Worm (Caenorhabditis elegans) whole organism, mixed stage, embryonic: ENCODE data around the gene C06E4.8.

Source experiments
- M03D4.4 ChIP-seq: sonication (generic microtip); optimal IDR thresholded peaks from 2 replicates; lab custom pipeline; 2017; ENCODE audit warnings: mild to moderate bottlenecking, missing genetic modification characterization, missing compliant biosample characterization
- bed-3 ChIP-seq: fragments of 200-800 bp; sonication (Bioruptor generic); optimal IDR thresholded peaks from 3 replicates; lab custom pipeline; 2018; ENCODE audit warnings: mild to moderate bottlenecking, missing genetic modification characterization, moderate library complexity, missing compliant biosample characterization
- blmp-1 ChIP-seq: fragments of 150-350 bp; optimal IDR thresholded peaks from 2 replicates; lab custom pipeline; 2014; ENCODE audit warnings: missing biosample characterization, missing genetic modification characterization
- ceh-39 ChIP-seq: fragments of 150-350 bp; optimal IDR thresholded peaks from 2 replicates; lab custom pipeline; 2014; ENCODE audit warnings: missing biosample characterization, missing genetic modification characterization
- ceh-83 ChIP-seq: fragments of 200-800 bp; sonication (Bioruptor generic); optimal IDR thresholded peaks from 2 replicates; lab custom pipeline; 2018; ENCODE audit warnings: mild to moderate bottlenecking, missing genetic modification characterization, missing compliant biosample characterization
- ces-1 ChIP-seq: fragments of 150-350 bp; optimal IDR thresholded peaks from 2 replicates; lab custom pipeline; 2014; ENCODE audit warnings: missing biosample characterization, missing genetic modification reagents, missing genetic modification characterization
- cnd-1 ChIP-seq: fragments of 200-800 bp; sonication (Bioruptor generic); optimal IDR thresholded peaks from 2 replicates; lab custom pipeline; 2018; ENCODE audit warnings: mild to moderate bottlenecking, missing genetic modification characterization, missing compliant biosample characterization
- drap-1 ChIP-seq: fragments of 200-800 bp; sonication (Bioruptor generic); optimal IDR thresholded peaks from 3 replicates; lab custom pipeline; 2018; ENCODE audit warnings: mild to moderate bottlenecking, missing genetic modification characterization, missing compliant biosample characterization
- elt-1 ChIP-seq: sonication (generic microtip); optimal IDR thresholded peaks from 2 replicates; lab custom pipeline; 2017; ENCODE audit warnings: missing genetic modification characterization, mild to moderate bottlenecking, missing compliant biosample characterization, antibody characterized with exemption, moderate library complexity, borderline replicate concordance; ENCODE audit not compliant: insufficient read depth
- elt-3 ChIP-seq: fragments of 150-350 bp; optimal IDR thresholded peaks from 2 replicates; lab custom pipeline; 2014; ENCODE audit warnings: missing biosample characterization, missing genetic modification characterization
- flh-1 ChIP-seq: fragments of 200-800 bp; sonication (Bioruptor generic); optimal IDR thresholded peaks from 2 replicates; lab custom pipeline; 2018; ENCODE audit warnings: mild to moderate bottlenecking, missing genetic modification characterization, moderate library complexity, missing compliant biosample characterization
- ham-2 ChIP-seq: fragments of 200-800 bp; sonication (Bioruptor generic); optimal IDR thresholded peaks from 2 replicates; lab custom pipeline; 2018; ENCODE audit warnings: mild to moderate bottlenecking, missing genetic modification characterization, missing compliant biosample characterization
- hlh-1 ChIP-seq: fragments of 150-350 bp; optimal IDR thresholded peaks from 2 replicates; lab custom pipeline; 2014; ENCODE audit warnings: missing biosample characterization, missing genetic modification reagents, missing genetic modification characterization
- lin-13 ChIP-seq: fragments of 150-350 bp; optimal IDR thresholded peaks from 2 replicates; lab custom pipeline; 2014; ENCODE audit warnings: missing biosample characterization, missing genetic modification characterization
- lin-32 ChIP-seq: fragments of 200-800 bp; sonication (Bioruptor generic); optimal IDR thresholded peaks from 2 replicates; lab custom pipeline; 2018; ENCODE audit warnings: mild to moderate bottlenecking, missing genetic modification characterization, missing compliant biosample characterization
- lsy-2 ChIP-seq: fragments of 150-350 bp; optimal IDR thresholded peaks from 2 replicates; lab custom pipeline; 2014; ENCODE audit warnings: missing biosample characterization, missing genetic modification characterization
- mab-5 ChIP-seq: fragments of 150-350 bp; optimal IDR thresholded peaks from 2 replicates; lab custom pipeline; 2014; ENCODE audit warnings: missing biosample characterization, missing genetic modification characterization
- mep-1 ChIP-seq: fragments of 150-350 bp; optimal IDR thresholded peaks from 2 replicates; lab custom pipeline; 2017; ENCODE audit warnings: missing biosample characterization, missing genetic modification reagents, missing genetic modification characterization, inconsistent platforms
- mls-2 ChIP-seq: sonication (generic microtip); optimal IDR thresholded peaks from 2 replicates; lab custom pipeline; 2016; ENCODE audit warnings: mild to moderate bottlenecking, missing genetic modification characterization, moderate library complexity, missing compliant biosample characterization
- nhr-2 ChIP-seq: fragments of 150-350 bp; optimal IDR thresholded peaks from 2 replicates; lab custom pipeline; 2014; ENCODE audit warnings: missing biosample characterization, missing genetic modification characterization
- nhr-237 ChIP-seq: fragments of 150-350 bp; optimal IDR thresholded peaks from 2 replicates; lab custom pipeline; 2014; ENCODE audit warnings: missing biosample characterization, missing genetic modification characterization
- nhr-76 ChIP-seq: sonication (generic microtip); optimal IDR thresholded peaks from 2 replicates; lab custom pipeline; 2017; ENCODE audit warnings: missing biosample characterization, missing genetic modification characterization
- pha-4 ChIP-seq: fragments of 150-350 bp; optimal IDR thresholded peaks from 2 replicates; lab custom pipeline; 2018; ENCODE audit warnings: missing biosample characterization, missing genetic modification reagents, missing genetic modification characterization
- sem-2 ChIP-seq: fragments of 200-800 bp; sonication (Bioruptor generic); optimal IDR thresholded peaks from 2 replicates; lab custom pipeline; 2018; ENCODE audit warnings: mild to moderate bottlenecking, missing genetic modification characterization, missing compliant biosample characterization
- snpc-4 ChIP-seq: fragments of 150-350 bp; optimal IDR thresholded peaks from 2 replicates; lab custom pipeline; 2014; ENCODE audit warnings: missing biosample characterization, missing genetic modification characterization
- sptf-1 ChIP-seq: sonication (generic microtip); optimal IDR thresholded peaks from 2 replicates; lab custom pipeline; 2017; ENCODE audit warnings: mild to moderate bottlenecking, missing genetic modification characterization, moderate library complexity, missing compliant biosample characterization
- unc-120 ChIP-seq: sonication (generic microtip); optimal IDR thresholded peaks from 2 replicates; lab custom pipeline; 2017; ENCODE audit warnings: missing genetic modification characterization, missing compliant biosample characterization; ENCODE audit not compliant: poor library complexity, severe bottlenecking
- unc-39 ChIP-seq: fragments of 150-350 bp; optimal IDR thresholded peaks from 2 replicates; lab custom pipeline; 2014; ENCODE audit warnings: missing biosample characterization, missing genetic modification characterization
- unc-62 ChIP-seq: fragments of 150-350 bp; optimal IDR thresholded peaks from 2 replicates; lab custom pipeline; 2014; ENCODE audit warnings: missing biosample characterization, missing genetic modification reagents, missing genetic modification characterization
- zip-8 ChIP-seq: fragments of 150-350 bp; optimal IDR thresholded peaks from 2 replicates; lab custom pipeline; 2014; ENCODE audit warnings: missing biosample characterization, missing genetic modification characterization
- ztf-11 ChIP-seq: fragments of 150-350 bp; optimal IDR thresholded peaks from 2 replicates; lab custom pipeline; 2014; ENCODE audit warnings: missing biosample characterization, missing genetic modification characterization

Gene C06E4.8

DNA sequence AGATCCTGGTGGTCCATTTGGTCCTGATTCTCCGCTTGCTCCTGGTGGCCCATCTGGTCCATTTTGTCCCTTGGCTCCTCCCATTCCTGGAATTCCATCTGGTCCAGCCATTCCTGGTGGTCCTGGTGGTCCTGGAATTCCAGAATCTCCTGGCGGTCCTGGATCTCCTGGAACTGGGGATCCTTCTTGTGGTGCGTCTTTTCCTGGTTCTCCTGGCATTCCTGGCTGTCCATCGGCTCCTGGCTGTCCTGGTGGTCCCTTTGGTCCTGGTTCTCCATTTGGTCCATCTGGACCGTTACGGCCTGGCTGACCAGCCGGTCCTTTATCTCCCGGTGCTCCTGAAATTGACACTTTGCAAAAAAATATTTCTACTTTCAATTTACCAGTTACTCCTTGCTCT lies 40.1 kb downstream of the C06E4.8 start:
- no peak for TF ChIP-seq zip-8 (tag; lab: Kevin White, UChicago)
- no peak for TF ChIP-seq mep-1 (tag; lab: Kevin White, UChicago)
- no peak for TF ChIP-seq hlh-1 (tag; lab: Kevin White, UChicago)
- no peak for TF ChIP-seq nhr-237
- TF ChIP-seq nhr-76 (tag; lab: Kevin White, UChicago), result no peak
- no peak for TF ChIP-seq sem-2 (GFP tag; lab: Kevin White, UChicago)
- TF ChIP-seq elt-3 (tag; lab: Kevin White, UChicago), result no peak
- TF ChIP-seq M03D4.4, result no peak
- no peak for TF ChIP-seq snpc-4 (tag; lab: Kevin White, UChicago)
- TF ChIP-seq sptf-1 (tag; lab: Kevin White, UChicago), result no peak
- no peak for TF ChIP-seq lin-13
- no peak for TF ChIP-seq unc-39
- no peak for TF ChIP-seq ces-1
- no peak for TF ChIP-seq blmp-1 (tag; lab: Kevin White, UChicago)
- TF ChIP-seq lin-32 (GFP tag; lab: Kevin White, UChicago), result no peak
- TF ChIP-seq pha-4 (tag; lab: Kevin White, UChicago), result no peak
- no peak for TF ChIP-seq lsy-2 (tag; lab: Kevin White, UChicago)
- TF ChIP-seq, all 35 proteins: peak for 0

DNA sequence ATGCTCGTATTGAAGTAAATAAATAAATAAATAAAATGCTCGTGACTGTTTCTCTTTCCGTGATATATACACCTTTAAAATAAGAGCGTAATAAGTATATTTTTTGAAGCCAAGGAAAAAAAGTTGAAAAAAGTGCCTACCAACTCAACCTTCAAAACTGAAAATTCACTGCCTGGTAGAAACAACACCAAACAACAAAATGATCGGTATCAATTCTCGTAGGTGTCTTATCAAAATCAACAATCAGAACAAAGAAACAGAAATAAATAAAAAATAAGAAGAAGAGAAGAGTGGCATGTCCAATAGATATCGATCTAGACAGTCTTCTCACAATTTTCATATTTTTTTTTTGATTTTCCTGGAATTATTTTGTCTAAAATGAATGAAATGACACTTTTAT lies 41.8 kb downstream of the C06E4.8 start, which contains the start of gene afmd-1:
TSS of gene afmd-1 (plus strand) at position 316 of the 400 bp plus-strand sequence.
- TF ChIP-seq nhr-2 (tag; lab: Kevin White, UChicago), result no peak
- no peak for TF ChIP-seq elt-1 (tag; lab: Kevin White, UChicago)
- TF ChIP-seq lsy-2 (tag; lab: Kevin White, UChicago), result no peak

DNA sequence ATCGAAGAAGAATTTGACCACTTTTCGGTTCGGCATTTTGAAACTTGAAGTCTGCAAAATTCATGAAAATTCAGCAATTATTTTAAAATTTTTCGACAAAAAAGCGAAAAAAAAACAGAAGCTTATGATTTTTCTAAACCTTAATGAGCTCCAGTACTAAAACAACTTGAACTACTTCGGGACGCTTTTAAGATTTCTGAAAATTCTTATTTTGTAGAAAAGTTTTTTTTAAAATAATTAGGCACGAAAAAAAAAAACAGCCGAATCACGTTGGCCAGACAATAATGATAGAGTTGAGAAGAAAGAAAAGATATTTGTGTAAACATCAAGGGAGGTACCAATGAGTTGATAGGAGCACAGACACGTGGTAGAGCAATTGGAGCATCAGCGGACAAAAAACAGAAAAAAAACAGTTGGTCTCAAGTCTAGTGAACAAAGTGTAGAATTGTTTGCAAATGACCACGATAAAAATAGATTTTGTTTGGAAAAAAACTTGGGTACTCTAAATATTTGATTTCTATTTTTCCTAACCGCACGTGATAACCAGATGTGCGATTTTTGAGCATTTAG lies 43.4 kb downstream of the C06E4.8 start, which contains the start of gene gstk-2:
TSS of gene gstk-2 (minus strand) at position 51 of the 570 bp plus-strand sequence.
- TF ChIP-seq flh-1, result no peak
- peak; percentile 35 for TF ChIP-seq hlh-1 (tag; lab: Kevin White, UChicago)

ce11 chrIV:7240564-7240963 lies 45.1 kb downstream of the C06E4.8 start:
- no peak for TF ChIP-seq bed-3
- no peak for TF ChIP-seq ztf-11 (tag; lab: Kevin White, UChicago)
- TF ChIP-seq zip-8 (tag; lab: Kevin White, UChicago), result no peak
- TF ChIP-seq ceh-83, result peak; percentile 36
- no peak for TF ChIP-seq nhr-237
- no peak for TF ChIP-seq elt-3 (tag; lab: Kevin White, UChicago)
- TF ChIP-seq elt-1 (tag; lab: Kevin White, UChicago), result no peak

DNA sequence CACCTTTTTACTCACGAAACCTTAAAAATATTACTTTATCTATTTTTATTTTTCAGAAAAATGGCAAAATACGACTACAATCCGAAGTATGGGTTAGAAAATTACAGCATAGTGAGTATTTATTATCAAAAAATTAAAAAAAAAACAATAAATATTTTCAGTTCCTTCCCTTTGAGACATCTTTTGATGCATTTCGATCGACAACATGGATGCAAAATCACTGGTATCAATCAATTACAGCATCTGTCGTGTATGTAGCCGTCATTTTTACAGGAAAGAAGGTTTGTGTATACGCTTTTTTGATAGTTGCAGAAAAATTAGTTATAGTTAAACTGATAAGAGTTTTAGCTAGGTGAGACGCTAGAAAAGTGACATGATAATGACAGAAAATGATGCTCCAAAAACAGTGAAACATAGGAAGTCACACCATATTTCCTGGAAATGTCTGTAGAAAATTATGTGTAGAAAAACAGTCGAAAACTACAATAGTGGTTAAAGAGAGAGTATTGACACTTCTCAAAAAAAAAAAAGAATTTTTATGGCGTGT lies 47.9 kb downstream of the C06E4.8 start, which contains the start of gene elo-3:
TSS of gene elo-3 (plus strand) at position 51 of the 547 bp plus-strand sequence.
- TF ChIP-seq blmp-1 (tag; lab: Kevin White, UChicago) (no peak), lin-32 (GFP tag; lab: Kevin White, UChicago) (no peak), elt-3 (tag; lab: Kevin White, UChicago) (no peak), mab-5 (tag; lab: Kevin White, UChicago) (no peak)

- peak; percentile 86 for TF ChIP-seq zip-8 (tag; lab: Kevin White, UChicago)
- no peak for TF ChIP-seq mab-5 (tag; lab: Kevin White, UChicago)
- no peak for TF ChIP-seq lin-13
Measured at ce11 chrIV:7236248-7236772, 49.4 kb downstream of the C06E4.8 start.

DNA sequence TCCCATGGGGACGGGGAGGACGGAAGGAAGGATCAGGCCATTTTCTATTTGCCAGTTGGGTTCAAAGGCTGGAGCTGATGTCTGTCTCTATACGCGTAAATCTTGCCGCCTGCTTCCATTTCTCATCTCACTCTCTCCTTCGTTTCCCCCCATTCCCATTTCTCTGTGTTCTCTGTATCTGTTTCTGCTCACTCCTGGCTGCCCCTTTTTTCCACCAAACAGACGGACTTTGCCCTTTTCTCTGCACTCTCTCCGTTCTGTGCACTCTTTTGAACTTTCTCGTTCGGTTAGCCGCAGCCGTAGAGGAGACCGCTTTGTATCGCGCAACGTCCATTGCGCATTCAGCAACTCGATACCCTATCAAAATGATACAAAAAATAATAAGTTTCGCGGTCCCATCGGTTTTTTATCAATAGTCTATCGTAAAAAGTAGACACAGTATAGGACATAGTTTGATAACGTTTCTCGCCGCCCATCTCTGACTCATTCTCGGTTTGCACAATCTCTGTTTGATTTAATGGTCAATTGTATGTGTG lies 50.2 kb downstream of the C06E4.8 start:
- TF ChIP-seq ztf-11 (tag; lab: Kevin White, UChicago), result peak; percentile 5
- peak; percentile 33 for TF ChIP-seq M03D4.4
- peak; percentile 64 for TF ChIP-seq unc-62 (GFP tag; lab: Kevin White, UChicago)
- TF ChIP-seq ham-2 (GFP tag; lab: Kevin White, UChicago), result peak; percentile 92
- TF ChIP-seq snpc-4 (tag; lab: Kevin White, UChicago), result no peak
- peak; percentile 96 for TF ChIP-seq nhr-2 (tag; lab: Kevin White, UChicago)
- peak; percentile 14 for TF ChIP-seq lsy-2 (tag; lab: Kevin White, UChicago)
- peak; percentile 40 for TF ChIP-seq mls-2 (tag; lab: Kevin White, UChicago)
- TF ChIP-seq mab-5 (tag; lab: Kevin White, UChicago), result no peak
- no peak for TF ChIP-seq pha-4 (tag; lab: Kevin White, UChicago)
- TF ChIP-seq cnd-1, result peak; percentile 57
- TF ChIP-seq drap-1 (GFP tag; lab: Kevin White, UChicago), result peak; percentile 18
- TF ChIP-seq ceh-39 (tag; lab: Kevin White, UChicago), result no peak
- peak; percentile 83 for TF ChIP-seq unc-120 (tag; lab: Kevin White, UChicago)
- TF ChIP-seq hlh-1 (tag; lab: Kevin White, UChicago), result peak; percentile 58
- peak; percentile 50 for TF ChIP-seq nhr-237
- peak; percentile 3 for TF ChIP-seq zip-8 (tag; lab: Kevin White, UChicago)
- peak; percentile 7 for TF ChIP-seq lin-32 (GFP tag; lab: Kevin White, UChicago)
- TF ChIP-seq ces-1, result peak; percentile 17
- TF ChIP-seq sem-2 (GFP tag; lab: Kevin White, UChicago), result no peak
- no peak for TF ChIP-seq bed-3
- no peak for TF ChIP-seq elt-3 (tag; lab: Kevin White, UChicago)
- TF ChIP-seq mep-1 (tag; lab: Kevin White, UChicago), result peak; percentile 6
- TF ChIP-seq elt-1 (tag; lab: Kevin White, UChicago), result peak; percentile 7
